Fruit fly (Drosophila melanogaster): Measurements from ENCODE around the gene ND-PDSW.

The ND-PDSW gene

dm6 chr2L:3495465-3495864 lies 29.5 kb downstream of the ND-PDSW start:
- TF ChIP-seq pad (GFP tag; optimal IDR thresholded peaks at IDR 0.05): no peak

- peak; percentile 2 for TF ChIP-seq Clk (GFP tag; optimal IDR thresholded peaks at IDR 0.05)
- TF ChIP-seq ovo (GFP tag; optimal IDR thresholded peaks at IDR 0.05): no peak
These were observed 38.9 kb downstream of the ND-PDSW start for dm6 chr2L:3504851-3505250.

dm6 chr2L:3506322-3506721 lies 40.4 kb downstream of the ND-PDSW start:
- no peak for TF ChIP-seq Mnt (GFP tag; optimal IDR thresholded peaks at IDR 0.05)
- peak; percentile 82 for TF ChIP-seq kay (GFP tag; ENCODE audit: borderline replicate concordance)

- TF ChIP-seq Clk (GFP tag; optimal IDR thresholded peaks at IDR 0.05) (no peak), CG7045 (GFP tag; optimal IDR thresholded peaks at IDR 0.05) (no peak), CG14711 (tag; optimal IDR thresholded peaks at IDR 0.05) (peak; percentile 12), cnc (optimal IDR thresholded peaks at IDR 0.05) (no peak), CG33017 (tag; optimal IDR thresholded peaks at IDR 0.05) (no peak), CG11617 (GFP tag; optimal IDR thresholded peaks at IDR 0.05) (no peak), CG1620 (GFP tag; optimal IDR thresholded peaks at IDR 0.05) (no peak), tj (GFP tag; optimal IDR thresholded peaks at IDR 0.05) (peak; percentile 69), toe (GFP tag; optimal IDR thresholded peaks at IDR 0.05) (no peak), CG12768 (GFP tag; optimal IDR thresholded peaks at IDR 0.05) (no peak), pad (GFP tag; optimal IDR thresholded peaks at IDR 0.05) (no peak), Mnt (GFP tag; optimal IDR thresholded peaks at IDR 0.05) (no peak), bab1 (GFP tag; optimal IDR thresholded peaks at IDR 0.05) (no peak), kay (GFP tag; ENCODE audit: borderline replicate concordance) (peak; percentile 32), Hr96 (GFP tag; optimal IDR thresholded peaks at IDR 0.05) (no peak), CG7101 (tag; optimal IDR thresholded peaks at IDR 0.05) (no peak), cic (GFP tag; optimal IDR thresholded peaks at IDR 0.05) (no peak), ovo (GFP tag; optimal IDR thresholded peaks at IDR 0.05) (no peak)
These were observed 40.8 kb downstream of the ND-PDSW start for dm6 chr2L:3506806-3507205.

dm6 chr2L:3507209-3508164 lies 41.5 kb downstream of the ND-PDSW start, which contains the start of gene tim:
TSS of gene tim (minus strand) at chr2L:3508119.
- TF ChIP-seq CG14711 (tag; optimal IDR thresholded peaks at IDR 0.05): peak; percentile 77
- TF ChIP-seq CG33017 (tag; optimal IDR thresholded peaks at IDR 0.05): peak; percentile 94
- peak; percentile 59 for TF ChIP-seq ovo (GFP tag; optimal IDR thresholded peaks at IDR 0.05)
- TF ChIP-seq Clk (GFP tag; optimal IDR thresholded peaks at IDR 0.05): peak; percentile 98
- TF ChIP-seq kay (GFP tag; ENCODE audit: borderline replicate concordance): peak; percentile 43
- TF ChIP-seq CG1620 (GFP tag; optimal IDR thresholded peaks at IDR 0.05): no peak
- TF ChIP-seq cic (GFP tag; optimal IDR thresholded peaks at IDR 0.05): peak; percentile 92
- peak; percentile 90 for TF ChIP-seq CG7045 (GFP tag; optimal IDR thresholded peaks at IDR 0.05)
- TF ChIP-seq tj (GFP tag; optimal IDR thresholded peaks at IDR 0.05): peak; percentile 52
- peak; percentile 13 for TF ChIP-seq CG5204 (GFP tag; optimal IDR thresholded peaks at IDR 0.05)
- peak; percentile 94 for TF ChIP-seq CG7101 (tag; optimal IDR thresholded peaks at IDR 0.05)
- peak; percentile 68 for TF ChIP-seq CG12768 (GFP tag; optimal IDR thresholded peaks at IDR 0.05)
- peak; percentile 36 for TF ChIP-seq toe (GFP tag; optimal IDR thresholded peaks at IDR 0.05)
- peak; percentile 89 for TF ChIP-seq Mnt (GFP tag; optimal IDR thresholded peaks at IDR 0.05)
- peak; percentile 95 for TF ChIP-seq CG11617 (GFP tag; optimal IDR thresholded peaks at IDR 0.05)
- peak; percentile 1 for TF ChIP-seq Hr96 (GFP tag; optimal IDR thresholded peaks at IDR 0.05)
- peak; percentile 62 for TF ChIP-seq bab1 (GFP tag; optimal IDR thresholded peaks at IDR 0.05)
- TF ChIP-seq cnc (optimal IDR thresholded peaks at IDR 0.05): no peak
- peak; percentile 72 for TF ChIP-seq pad (GFP tag; optimal IDR thresholded peaks at IDR 0.05)
- peak; percentile 3 for TF ChIP-seq Crg-1 (GFP tag; optimal IDR thresholded peaks at IDR 0.05)

- TF ChIP-seq CG14711 (tag; optimal IDR thresholded peaks at IDR 0.05): no peak
- no peak for TF ChIP-seq pad (GFP tag; optimal IDR thresholded peaks at IDR 0.05)
- no peak for TF ChIP-seq ovo (GFP tag; optimal IDR thresholded peaks at IDR 0.05)
- TF ChIP-seq CG33017 (tag; optimal IDR thresholded peaks at IDR 0.05): no peak
- TF ChIP-seq cic (GFP tag; optimal IDR thresholded peaks at IDR 0.05): no peak
- no peak for TF ChIP-seq Crg-1 (GFP tag; optimal IDR thresholded peaks at IDR 0.05)
- no peak for TF ChIP-seq bab1 (GFP tag; optimal IDR thresholded peaks at IDR 0.05)
- TF ChIP-seq tj (GFP tag; optimal IDR thresholded peaks at IDR 0.05): no peak
- TF ChIP-seq cnc (optimal IDR thresholded peaks at IDR 0.05): no peak
- TF ChIP-seq Clk (GFP tag; optimal IDR thresholded peaks at IDR 0.05): no peak
- TF ChIP-seq Mnt (GFP tag; optimal IDR thresholded peaks at IDR 0.05): no peak
- TF ChIP-seq CG5204 (GFP tag; optimal IDR thresholded peaks at IDR 0.05): no peak
- TF ChIP-seq CG7045 (GFP tag; optimal IDR thresholded peaks at IDR 0.05): no peak
- no peak for TF ChIP-seq CG12768 (GFP tag; optimal IDR thresholded peaks at IDR 0.05)
- no peak for TF ChIP-seq toe (GFP tag; optimal IDR thresholded peaks at IDR 0.05)
- no peak for TF ChIP-seq Hr96 (GFP tag; optimal IDR thresholded peaks at IDR 0.05)
- no peak for TF ChIP-seq CG7101 (tag; optimal IDR thresholded peaks at IDR 0.05)
- no peak for TF ChIP-seq kay (GFP tag; ENCODE audit: borderline replicate concordance)
- TF ChIP-seq CG1620 (GFP tag; optimal IDR thresholded peaks at IDR 0.05): no peak
These were observed 44.0 kb downstream of the ND-PDSW start, which contains the start of gene CG31954 for dm6 chr2L:3510002-3510401. TSS of gene CG31954 (minus strand) at chr2L:3510102.
